Worm (Caenorhabditis elegans) whole organism, L3 larva: Measurements from ENCODE around the gene dct-17.

ENCODE experiments used
- aly-2 ChIP-seq: fragments of 150-350 bp; optimal IDR thresholded peaks from 2 replicates; lab custom pipeline; 2014; ENCODE audit warnings: missing biosample characterization, missing genetic modification characterization
- lin-39 ChIP-seq: fragments of 150-350 bp; optimal IDR thresholded peaks from 2 replicates; lab custom pipeline; 2018; ENCODE audit warnings: missing biosample characterization, missing genetic modification reagents, missing genetic modification characterization
- pha-4 ChIP-seq: fragments of 150-350 bp; optimal IDR thresholded peaks from 2 replicates; lab custom pipeline; 2014; ENCODE audit warnings: missing biosample characterization, missing genetic modification reagents, missing genetic modification characterization
- ztf-4 ChIP-seq: fragments of 150-350 bp; optimal IDR thresholded peaks from 2 replicates; lab custom pipeline; 2014; ENCODE audit warnings: missing biosample characterization, missing genetic modification characterization

DNA sequence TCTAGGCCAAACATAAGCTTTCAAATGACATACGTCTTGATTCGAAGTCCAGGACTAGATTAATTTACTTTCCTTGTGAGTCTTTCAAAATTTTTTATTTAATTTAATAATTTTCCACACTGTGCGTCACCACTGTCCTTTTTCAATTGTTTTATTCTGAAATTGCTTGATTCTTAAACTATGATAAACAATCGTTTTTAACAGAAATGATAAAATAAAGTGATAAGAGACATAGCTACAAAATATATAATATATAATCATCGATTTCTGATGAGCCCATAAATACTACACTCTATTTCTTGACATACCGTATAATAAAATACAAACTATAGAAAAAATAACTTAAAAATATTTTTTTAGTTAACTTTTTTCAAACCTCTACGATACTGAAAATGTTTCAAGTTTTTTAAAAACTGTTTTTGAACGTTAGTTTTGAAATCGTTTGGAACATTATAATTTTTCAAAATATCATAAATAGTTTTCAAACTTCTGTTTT lies 38.4 kb upstream of the dct-17 start, which contains the start of gene nas-24:
- no peak for TF ChIP-seq lin-39 (tag; lab: Kevin White, UChicago)
- no peak for TF ChIP-seq aly-2 (tag; lab: Kevin White, UChicago)
- no peak for TF ChIP-seq pha-4 (tag; lab: Kevin White, UChicago)
- TF ChIP-seq ztf-4 (tag; lab: Kevin White, UChicago), result no peak
